Fruit fly (Drosophila melanogaster) whole organism, adult: Measurements from ENCODE around the gene Nep4.

Experiments used
- CG11617 ChIP-seq: fragments of 200-800 bp; sonication (Bioruptor generic); optimal IDR thresholded peaks from 2 replicates; lab custom pipeline; 2017; ENCODE audit warnings: mild to moderate bottlenecking, missing biosample characterization, missing genetic modification reagents, missing genetic modification characterization
- CG12768 ChIP-seq: fragments of 200-800 bp; sonication (Bioruptor generic); optimal IDR thresholded peaks from 2 replicates; lab custom pipeline; 2017; ENCODE audit warnings: missing biosample characterization, missing genetic modification characterization, mild to moderate bottlenecking, moderate library complexity, missing genetic modification reagents
- CG14711 ChIP-seq: fragments of 200-800 bp; sonication (Bioruptor generic); optimal IDR thresholded peaks from 2 replicates; lab custom pipeline; 2018; ENCODE audit warnings: missing biosample characterization, mild to moderate bottlenecking, missing genetic modification characterization, moderate library complexity
- CG1620 ChIP-seq: fragments of 200-800 bp; sonication (Bioruptor generic); optimal IDR thresholded peaks from 2 replicates; lab custom pipeline; 2016; ENCODE audit warnings: missing biosample characterization, missing genetic modification characterization
- CG33017 ChIP-seq: fragments of 200-800 bp; sonication (Bioruptor generic); optimal IDR thresholded peaks from 2 replicates; lab custom pipeline; 2018; ENCODE audit warnings: missing biosample characterization, mild to moderate bottlenecking, missing genetic modification characterization, moderate library complexity
- CG5204 ChIP-seq: fragments of 200-800 bp; sonication (Bioruptor generic); optimal IDR thresholded peaks from 2 replicates; lab custom pipeline; 2016; ENCODE audit warnings: missing biosample characterization, missing genetic modification characterization
- CG7045 ChIP-seq: fragments of 200-800 bp; sonication (Bioruptor generic); optimal IDR thresholded peaks from 2 replicates; lab custom pipeline; 2017; ENCODE audit warnings: missing biosample characterization, mild to moderate bottlenecking, missing genetic modification characterization
- CG7101 ChIP-seq: fragments of 200-800 bp; sonication (Bioruptor generic); optimal IDR thresholded peaks from 2 replicates; lab custom pipeline; 2018; ENCODE audit warnings: missing biosample characterization, mild to moderate bottlenecking, missing genetic modification characterization, moderate library complexity
- Clk ChIP-seq: fragments of 200-800 bp; sonication (Bioruptor generic); optimal IDR thresholded peaks from 2 replicates; lab custom pipeline; 2017; ENCODE audit warnings: missing biosample characterization, missing genetic modification characterization
- Crg-1 ChIP-seq: fragments of 200-800 bp; sonication (Bioruptor generic); optimal IDR thresholded peaks from 2 replicates; lab custom pipeline; 2016; ENCODE audit warnings: missing biosample characterization, missing genetic modification characterization
- Hr96 ChIP-seq: fragments of 200-800 bp; sonication (Bioruptor generic); optimal IDR thresholded peaks from 2 replicates; lab custom pipeline; 2016; ENCODE audit warnings: missing biosample characterization, missing genetic modification characterization
- Mnt ChIP-seq: fragments of 200-800 bp; sonication (Bioruptor generic); optimal IDR thresholded peaks from 2 replicates; lab custom pipeline; 2016; ENCODE audit warnings: missing biosample characterization, mild to moderate bottlenecking, missing genetic modification characterization
- bab1 ChIP-seq: fragments of 200-800 bp; sonication (Bioruptor generic); optimal IDR thresholded peaks from 3 replicates; lab custom pipeline; 2019; ENCODE audit warnings: missing biosample characterization, mild to moderate bottlenecking, missing genetic modification characterization, moderate library complexity
- cic ChIP-seq: fragments of 200-800 bp; sonication (Bioruptor generic); optimal IDR thresholded peaks from 2 replicates; lab custom pipeline; 2017; ENCODE audit warnings: missing biosample characterization, mild to moderate bottlenecking, missing genetic modification characterization, moderate library complexity
- cnc ChIP-seq, 2 experiments: fragments of >200 bp; optimal IDR thresholded peaks; 2 replicates each; lab custom pipeline; 2017
- kay ChIP-seq: fragments of 200-800 bp; sonication (Bioruptor generic); peaks from one replicate; lab custom pipeline; 2016; ENCODE audit warnings: missing biosample characterization, missing genetic modification characterization, borderline replicate concordance
- ovo ChIP-seq: fragments of 200-800 bp; sonication (Bioruptor generic); optimal IDR thresholded peaks from 2 replicates; lab custom pipeline; 2016; ENCODE audit warnings: missing biosample characterization, missing genetic modification characterization
- pad ChIP-seq: fragments of 200-800 bp; sonication (Bioruptor generic); optimal IDR thresholded peaks from 3 replicates; lab custom pipeline; 2017; ENCODE audit warnings: missing biosample characterization, missing genetic modification characterization, mild to moderate bottlenecking, moderate library complexity, missing genetic modification reagents
- tj ChIP-seq: fragments of 200-800 bp; sonication (Bioruptor generic); optimal IDR thresholded peaks from 3 replicates; lab custom pipeline; 2017; ENCODE audit warnings: missing biosample characterization, mild to moderate bottlenecking, missing genetic modification characterization, moderate library complexity
- toe ChIP-seq: fragments of 200-800 bp; sonication (Bioruptor generic); optimal IDR thresholded peaks from 2 replicates; lab custom pipeline; 2016; ENCODE audit warnings: missing biosample characterization, missing genetic modification characterization

Nep4 gene

dm6 chr3R:20652350-20652749 lies 7.4 kb downstream of the Nep4 start, which contains the start of gene GluRIID:
Gene GluRIID, minus strand, starts transcription at chr3R:20652450.
- TF ChIP-seq Clk (GFP tag; lab: Kevin White, UChicago) (no peak), Hr96 (GFP tag; lab: Kevin White, UChicago) (no peak), pad (no peak), Mnt (no peak), cic (GFP tag; lab: Kevin White, UChicago) (no peak), CG7045 (no peak), CG33017 (tag; lab: Kevin White, UChicago) (no peak), toe (GFP tag; lab: Kevin White, UChicago) (no peak), tj (GFP tag; lab: Kevin White, UChicago) (no peak), kay (GFP tag; lab: Kevin White, UChicago) (no peak)

dm6 chr3R:20648616-20649015 lies 11.1 kb downstream of the Nep4 start, which contains the start of gene GluRIIE:
Gene GluRIIE, minus strand, starts transcription at chr3R:20648716.
- TF ChIP-seq CG1620 (no peak), cnc (optimal IDR thresholded peaks at IDR 0.05; lab: Kevin White, UChicago) (no peak), pad (no peak), Clk (GFP tag; lab: Kevin White, UChicago) (no peak), CG33017 (tag; lab: Kevin White, UChicago) (no peak), CG7101 (tag; lab: Kevin White, UChicago) (no peak), kay (GFP tag; lab: Kevin White, UChicago) (no peak)

dm6 chr3R:20635735-20636134 lies 24.0 kb downstream of the Nep4 start:
- TF ChIP-seq cic (GFP tag; lab: Kevin White, UChicago) (no peak), Hr96 (GFP tag; lab: Kevin White, UChicago) (no peak), CG7045 (no peak), cnc (optimal IDR thresholded peaks at IDR 0.05; lab: Kevin White, UChicago) (no peak), toe (GFP tag; lab: Kevin White, UChicago) (no peak), ovo (GFP tag; lab: Kevin White, UChicago) (no peak), CG1620 (no peak), CG7101 (tag; lab: Kevin White, UChicago) (no peak), tj (GFP tag; lab: Kevin White, UChicago) (no peak)

DNA sequence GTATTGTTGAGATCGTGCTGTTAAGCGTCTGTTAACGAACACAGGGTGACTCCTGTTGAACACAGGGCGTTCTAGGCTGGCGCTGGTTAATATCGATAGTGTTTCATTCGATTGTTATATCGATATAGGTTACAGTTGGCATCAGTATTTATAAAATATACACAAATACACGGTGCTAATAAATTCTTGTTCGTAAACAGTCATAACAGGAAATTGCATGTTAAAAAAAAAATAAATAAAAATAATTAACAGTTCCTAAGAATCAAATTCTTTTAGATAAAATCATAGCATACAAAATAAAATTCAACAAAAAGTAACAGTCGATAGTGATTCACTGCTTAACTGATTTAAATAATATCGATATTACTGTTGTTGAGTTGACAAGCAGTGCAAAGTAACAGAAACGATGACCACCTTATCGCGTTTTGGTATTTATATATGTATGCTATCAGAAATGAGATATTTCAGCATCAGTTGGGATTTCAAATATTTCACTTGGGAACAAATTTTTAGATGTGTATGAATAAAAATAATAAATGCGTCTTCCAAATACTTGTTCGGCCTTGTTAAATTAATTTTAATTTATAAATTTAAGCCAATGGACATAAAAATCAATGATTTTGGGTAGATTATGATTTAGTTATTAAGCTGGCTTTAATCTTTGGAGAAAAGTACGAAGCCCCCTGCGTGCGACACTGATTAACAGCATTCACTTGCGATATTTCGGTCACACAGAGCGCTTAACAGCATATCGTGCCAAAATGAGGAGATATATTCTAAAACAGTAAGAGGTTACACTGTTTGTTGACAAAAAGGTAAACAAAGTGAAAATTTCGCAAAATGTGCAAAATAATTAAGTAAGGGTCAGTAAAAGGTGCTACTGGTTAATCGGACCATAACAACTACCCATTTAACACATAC lies 24.8 kb downstream of the Nep4 start, which contains the start of the genes Pi3K92E and Lrrk:
Pi3K92E (minus strand) TSS at position 59 of the 921 bp plus-strand sequence.
Lrrk (plus strand) TSS at position 807 of the 921 bp plus-strand sequence.
- TF ChIP-seq Clk (GFP tag; lab: Kevin White, UChicago) (no peak), cnc (optimal IDR thresholded peaks at IDR 0.05; lab: Kevin White, UChicago) (no peak), CG14711 (tag; lab: Kevin White, UChicago) (no peak), tj (GFP tag; lab: Kevin White, UChicago) (no peak), CG1620 (peak; percentile 51), Mnt (no peak), ovo (GFP tag; lab: Kevin White, UChicago) (no peak), CG7101 (tag; lab: Kevin White, UChicago) (no peak), Crg-1 (peak; percentile 44), cic (GFP tag; lab: Kevin White, UChicago) (no peak), CG7045 (no peak), pad (no peak), bab1 (GFP tag; lab: Kevin White, UChicago) (peak; percentile 77), Hr96 (GFP tag; lab: Kevin White, UChicago) (no peak), toe (GFP tag; lab: Kevin White, UChicago) (no peak), CG33017 (tag; lab: Kevin White, UChicago) (no peak), CG11617 (GFP tag; lab: Kevin White, UChicago) (no peak), CG12768 (no peak), kay (GFP tag; lab: Kevin White, UChicago) (peak; percentile 11), CG5204 (GFP tag; lab: Kevin White, UChicago) (no peak)

DNA sequence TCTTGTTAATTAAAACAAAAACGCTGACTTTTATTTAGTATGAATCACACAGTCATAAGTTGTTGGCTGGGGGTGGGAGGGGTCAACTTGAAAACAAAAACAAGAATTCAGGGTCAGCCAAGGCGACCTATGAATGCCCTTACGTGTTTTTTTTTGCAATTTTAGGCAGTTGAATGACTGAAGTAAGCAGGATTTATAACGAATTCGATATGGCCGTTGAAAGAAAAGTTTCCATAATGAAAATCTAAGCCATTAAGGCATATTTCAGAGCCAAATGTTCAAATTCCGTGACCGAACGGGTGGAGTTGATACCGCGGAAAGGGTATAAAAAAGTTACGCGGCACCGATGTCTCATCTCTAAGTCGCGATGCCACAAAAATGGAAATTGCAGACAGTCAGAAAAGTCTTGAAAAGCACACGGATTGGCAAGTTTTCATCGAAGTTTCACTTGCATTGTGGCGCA lies 25.7 kb downstream of the Nep4 start:
- TF ChIP-seq CG7045 (peak; percentile 52), CG14711 (tag; lab: Kevin White, UChicago) (no peak), kay (GFP tag; lab: Kevin White, UChicago) (peak; percentile 99), Clk (GFP tag; lab: Kevin White, UChicago) (no peak), ovo (GFP tag; lab: Kevin White, UChicago) (no peak), CG5204 (GFP tag; lab: Kevin White, UChicago) (no peak), pad (peak; percentile 31), cnc (optimal IDR thresholded peaks at IDR 0.05; lab: Kevin White, UChicago) (no peak), toe (GFP tag; lab: Kevin White, UChicago) (no peak), CG7101 (tag; lab: Kevin White, UChicago) (peak; percentile 68), CG11617 (GFP tag; lab: Kevin White, UChicago) (peak; percentile 73), Hr96 (GFP tag; lab: Kevin White, UChicago) (no peak), cic (GFP tag; lab: Kevin White, UChicago) (peak; percentile 30), Mnt (peak; percentile 59), bab1 (GFP tag; lab: Kevin White, UChicago) (peak; percentile 72), Crg-1 (no peak), CG1620 (peak; percentile 74), tj (GFP tag; lab: Kevin White, UChicago) (peak; percentile 75), CG33017 (tag; lab: Kevin White, UChicago) (peak; percentile 77), CG12768 (peak; percentile 81)
